Worm (Caenorhabditis elegans) whole organism, mixed stage, embryonic: Measurements from ENCODE around the gene Y66A7A.7.

Experiments
- nhr-76 ChIP-seq: sonication (generic microtip); optimal IDR thresholded peaks from 2 replicates; lab custom pipeline; 2017; ENCODE audit warnings: missing biosample characterization, missing genetic modification characterization
- pha-4 ChIP-seq: fragments of 150-350 bp; optimal IDR thresholded peaks from 2 replicates; lab custom pipeline; 2018; ENCODE audit warnings: missing biosample characterization, missing genetic modification reagents, missing genetic modification characterization
- snpc-4 ChIP-seq: fragments of 150-350 bp; optimal IDR thresholded peaks from 2 replicates; lab custom pipeline; 2014; ENCODE audit warnings: missing biosample characterization, missing genetic modification characterization

DNA sequence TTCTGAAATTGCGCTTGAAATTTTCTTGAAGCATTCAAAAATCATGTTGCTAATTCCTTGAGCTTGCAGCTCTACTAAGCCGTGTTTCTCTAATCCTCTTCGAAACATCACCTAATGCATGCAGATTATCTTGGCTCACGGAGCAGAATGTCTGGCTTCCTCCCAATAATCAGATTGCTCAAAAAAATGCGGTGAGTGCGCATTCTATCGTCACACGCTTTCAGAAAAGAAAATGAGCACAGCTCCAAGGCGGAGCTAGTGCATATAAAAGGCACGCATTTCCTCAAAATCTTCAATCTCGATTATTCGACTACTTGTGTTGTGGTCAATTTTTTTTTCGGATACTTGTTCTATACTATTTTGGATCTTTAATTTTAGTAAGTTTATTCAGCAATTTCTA, 12.1 kb upstream of the Y66A7A.7 start:
- TF ChIP-seq snpc-4 (tag; lab: Kevin White, UChicago) = no peak
- TF ChIP-seq pha-4 (tag; lab: Kevin White, UChicago) = no peak
- no peak for TF ChIP-seq nhr-76 (tag; lab: Kevin White, UChicago)
